Fruit fly (Drosophila melanogaster) S2 (cell line): ENCODE results near the gene PH4alphaEFB.
A peak's percentile ranks its signal among the peaks of the same experiment; 100 is the strongest.

Source experiments
- CG8478 ChIP-seq: fragments of >200 bp; optimal IDR thresholded peaks from 2 replicates; lab custom pipeline; 2018
- CTCF ChIP-seq, 2 experiments: fragments of >200 bp; optimal IDR thresholded peaks; 2 replicates each; lab custom pipeline; 2018

PH4alphaEFB gene

DNA sequence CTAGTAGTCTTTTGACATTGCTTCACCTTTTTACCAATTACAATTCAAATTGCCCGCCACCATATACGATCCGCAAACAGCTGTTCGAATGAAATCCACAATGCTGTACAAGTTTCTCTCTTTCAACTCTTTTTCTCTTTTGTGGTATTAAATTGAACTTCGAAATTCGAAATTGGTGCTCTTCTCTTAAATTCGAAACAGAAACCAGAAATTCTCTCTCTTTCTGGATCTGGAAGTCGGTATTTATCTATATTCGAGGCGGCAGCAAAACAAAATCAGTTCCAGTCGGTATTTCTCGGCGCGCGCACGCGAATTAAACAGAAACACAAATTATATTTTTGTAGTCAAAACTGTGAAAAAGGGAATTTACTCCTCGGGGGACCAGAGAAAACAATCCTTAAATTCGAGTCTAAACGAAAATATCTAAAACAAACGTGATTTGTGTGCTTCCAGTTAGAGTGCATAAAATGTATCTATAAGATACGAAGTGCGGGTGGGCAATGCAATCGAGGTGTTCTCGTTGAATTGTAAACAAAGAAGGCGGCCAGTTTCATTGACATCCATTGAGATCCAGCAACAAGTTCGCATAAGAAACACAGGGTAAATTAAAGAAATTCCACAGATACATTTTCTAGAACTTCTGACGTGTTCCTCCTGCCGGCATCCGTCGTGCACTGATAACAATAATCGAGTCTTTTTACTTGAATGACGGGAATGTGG is at the start of gene PH4alphaEFB:
PH4alphaEFB (plus strand) TSS at position 276 of the 720 bp plus-strand sequence.
- TF ChIP-seq CG8478 (lab: Kevin White, UChicago) (no peak), CTCF (optimal IDR thresholded peaks at IDR 0.05; lab: Kevin White, UChicago) (no peak)

DNA sequence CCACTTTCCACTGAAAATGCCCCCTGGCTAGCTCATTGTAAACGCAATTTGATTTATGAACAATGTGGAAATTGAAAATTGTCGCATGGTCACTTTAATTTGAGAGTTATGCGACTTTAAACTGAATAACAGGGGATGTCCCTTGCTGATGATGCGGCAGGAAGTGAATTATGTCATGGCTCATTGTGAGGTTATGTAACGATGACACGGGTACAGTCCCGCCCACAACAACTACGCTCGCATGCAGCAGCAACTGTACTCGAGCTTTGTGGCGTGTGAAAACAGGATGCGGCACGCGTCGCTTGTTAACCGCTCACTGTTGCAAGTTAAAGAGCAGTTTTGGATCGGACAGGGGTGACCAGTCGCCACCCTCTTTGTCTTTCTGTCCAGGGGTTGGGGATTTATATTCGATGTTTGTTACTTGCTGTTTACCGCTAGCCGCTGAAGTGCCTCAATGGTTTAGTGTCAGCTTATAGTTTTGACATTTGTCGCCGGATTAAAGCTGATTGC is 49.0 kb upstream of the PH4alphaEFB start:
- TF ChIP-seq CG8478 (lab: Kevin White, UChicago), result no peak
- no peak for TF ChIP-seq CTCF (optimal IDR thresholded peaks at IDR 0.05; lab: Kevin White, UChicago)

- TF ChIP-seq CTCF (optimal IDR thresholded peaks at IDR 0.05; lab: Kevin White, UChicago) (no peak), CG8478 (lab: Kevin White, UChicago) (no peak)
These were observed 46.6 kb upstream of the PH4alphaEFB start for dm6 chr3R:30419216-30419615.

DNA sequence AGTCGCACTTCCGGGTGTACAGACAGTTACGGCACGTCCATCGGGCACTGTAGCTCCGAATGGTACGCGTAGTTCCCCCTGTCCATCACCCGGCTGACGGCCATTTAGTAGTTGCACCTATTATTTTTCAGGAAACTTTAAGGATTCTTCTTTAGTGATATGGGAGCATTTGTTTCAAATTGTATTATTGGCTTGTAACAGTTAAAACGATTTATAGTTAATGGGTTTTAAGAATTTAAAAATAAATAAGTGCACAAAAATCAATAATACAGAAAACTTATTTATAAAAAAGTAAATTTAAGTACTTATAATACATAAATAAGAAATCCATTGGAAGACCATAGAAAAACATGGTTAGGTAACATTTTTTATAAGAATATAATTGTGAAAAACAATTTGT is 43.0 kb upstream of the PH4alphaEFB start, which contains the start of the genes CG2217 and CG42740:
CG2217 (minus strand) TSS at position 101 of the 400 bp plus-strand sequence.
CG42740 (minus strand) TSS at position 101 of the 400 bp plus-strand sequence.
- TF ChIP-seq CTCF (optimal IDR thresholded peaks at IDR 0.05; lab: Kevin White, UChicago) (no peak), CG8478 (lab: Kevin White, UChicago) (no peak)

DNA sequence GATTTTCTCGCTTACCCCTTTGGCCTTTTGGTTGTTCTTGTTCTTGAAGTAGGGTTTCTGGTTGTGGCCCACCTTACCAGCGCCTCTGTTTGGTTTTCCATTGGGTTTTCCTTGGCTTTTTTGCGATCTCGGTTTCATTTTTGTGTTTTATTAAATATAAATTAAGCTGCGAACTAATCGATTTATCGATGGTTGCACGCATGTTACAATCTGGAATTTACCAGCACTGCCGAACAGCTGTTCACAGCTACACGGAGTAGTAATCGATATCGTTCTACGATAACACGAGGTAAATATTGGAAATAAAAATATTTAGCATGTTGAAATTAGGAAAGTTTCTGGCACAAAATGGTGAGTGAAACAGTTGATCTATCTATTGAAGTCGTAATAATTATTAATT is 42.2 kb upstream of the PH4alphaEFB start, which contains the start of the genes CG15535 and mRpS18C:
CG15535 (minus strand) TSS at position 235 of the 400 bp plus-strand sequence.
mRpS18C (plus strand) TSS at position 280 of the 400 bp plus-strand sequence.
- TF ChIP-seq CG8478 (lab: Kevin White, UChicago), result no peak
- TF ChIP-seq CTCF (optimal IDR thresholded peaks at IDR 0.05; lab: Kevin White, UChicago), result peak in 1 of 2 experiments; percentile 42

- TF ChIP-seq CG8478 (lab: Kevin White, UChicago), result no peak
- peak; percentile 82 to 90 for TF ChIP-seq CTCF (optimal IDR thresholded peaks at IDR 0.05; lab: Kevin White, UChicago)
These were observed 40.9 kb upstream of the PH4alphaEFB start, which contains the start of gene CG15536 for dm6 chr3R:30424993-30425392. Gene CG15536, minus strand, starts transcription at chr3R:30425162.

- no peak for TF ChIP-seq CG8478 (lab: Kevin White, UChicago)
- no peak for TF ChIP-seq CTCF (optimal IDR thresholded peaks at IDR 0.05; lab: Kevin White, UChicago)
These were observed 40.2 kb upstream of the PH4alphaEFB start for dm6 chr3R:30425622-30426021.

dm6 chr3R:30426626-30427025 is 39.2 kb upstream of the PH4alphaEFB start:
- TF ChIP-seq CTCF (optimal IDR thresholded peaks at IDR 0.05; lab: Kevin White, UChicago) (no peak), CG8478 (lab: Kevin White, UChicago) (no peak)

dm6 chr3R:30427805-30428359 is 38.0 kb upstream of the PH4alphaEFB start, which contains the start of gene CG2218:
Gene CG2218, minus strand, starts transcription at chr3R:30428276.
- no peak for TF ChIP-seq CG8478 (lab: Kevin White, UChicago)
- peak; percentile 1 to 44 for TF ChIP-seq CTCF (optimal IDR thresholded peaks at IDR 0.05; lab: Kevin White, UChicago)

DNA sequence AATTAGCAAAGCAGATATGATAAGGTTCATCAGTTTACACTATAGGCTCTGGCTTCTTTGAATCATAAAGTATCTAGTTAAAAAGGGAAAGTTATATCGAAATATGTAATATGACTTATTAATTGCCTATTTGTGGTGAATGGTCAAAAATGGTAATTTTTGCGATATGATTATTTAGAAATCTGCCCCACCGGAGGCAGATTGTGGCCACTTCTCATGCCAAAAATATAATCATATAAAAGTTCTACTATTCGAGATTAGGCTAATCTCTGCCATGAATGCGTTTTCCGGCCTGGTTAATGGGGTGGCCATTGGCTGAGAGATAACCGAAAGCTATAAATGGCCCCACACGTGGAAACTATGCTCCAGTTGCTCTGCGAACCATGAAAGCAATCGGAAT is 37.4 kb upstream of the PH4alphaEFB start, which contains the start of gene CG15533:
CG15533 (plus strand) TSS at position 362 of the 400 bp plus-strand sequence.
- TF ChIP-seq CG8478 (lab: Kevin White, UChicago) (no peak), CTCF (optimal IDR thresholded peaks at IDR 0.05; lab: Kevin White, UChicago) (no peak)

dm6 chr3R:30431258-30432114 is 34.4 kb upstream of the PH4alphaEFB start, which contains the start of gene CG15534:
Gene CG15534, plus strand, starts transcription at chr3R:30432064.
- TF ChIP-seq CTCF (optimal IDR thresholded peaks at IDR 0.05; lab: Kevin White, UChicago) (no peak), CG8478 (lab: Kevin White, UChicago) (no peak)

- no peak for TF ChIP-seq CTCF (optimal IDR thresholded peaks at IDR 0.05; lab: Kevin White, UChicago)
- no peak for TF ChIP-seq CG8478 (lab: Kevin White, UChicago)
These were observed 22.2 kb upstream of the PH4alphaEFB start, which contains the start of gene CG15537 for dm6 chr3R:30443549-30444133. Gene CG15537, minus strand, starts transcription at chr3R:30443599.

dm6 chr3R:30444946-30445345 is 20.9 kb upstream of the PH4alphaEFB start, which contains the start of gene Osi23:
Gene Osi23, minus strand, starts transcription at chr3R:30445046.
- TF ChIP-seq CTCF (optimal IDR thresholded peaks at IDR 0.05; lab: Kevin White, UChicago) (no peak), CG8478 (lab: Kevin White, UChicago) (no peak)
